Worm (Caenorhabditis elegans) whole organism, L1 larva: ENCODE measurements around the gene laf-1.

Experiments used
- C04F5.9 ChIP-seq: sonication (generic microtip); optimal IDR thresholded peaks from 2 replicates; lab custom pipeline; 2016; ENCODE audit warnings: missing genetic modification characterization, missing compliant biosample characterization
- C16A3.4 ChIP-seq: fragments of 150-350 bp; optimal IDR thresholded peaks from 2 replicates; lab custom pipeline; 2014; ENCODE audit warnings: missing biosample characterization, missing genetic modification characterization
- F16B12.6 ChIP-seq: fragments of 150-350 bp; optimal IDR thresholded peaks from 2 replicates; lab custom pipeline; 2014; ENCODE audit warnings: missing biosample characterization, missing genetic modification characterization
- aha-1 ChIP-seq: fragments of 150-350 bp; optimal IDR thresholded peaks from 2 replicates; lab custom pipeline; 2014; ENCODE audit warnings: missing biosample characterization, missing genetic modification characterization
- alr-1 ChIP-seq: fragments of 200-800 bp; sonication (Bioruptor generic); optimal IDR thresholded peaks from 2 replicates; lab custom pipeline; 2018; ENCODE audit warnings: borderline replicate concordance, mild to moderate bottlenecking, missing genetic modification characterization, missing compliant biosample characterization
- ama-1 ChIP-seq: fragments of 150-350 bp; optimal IDR thresholded peaks from 2 replicates; lab custom pipeline; 2014
- blmp-1 ChIP-seq: fragments of 150-350 bp; optimal IDR thresholded peaks from 2 replicates; lab custom pipeline; 2014; ENCODE audit warnings: missing biosample characterization, missing genetic modification characterization
- ceh-82 ChIP-seq, 3 experiments: fragments of 150-350 bp in 1 of 3; sonication (generic microtip) in 2 of 3; optimal IDR thresholded peaks; 2 replicates each; lab custom pipeline; 2014 to 2017; ENCODE audit warnings: missing biosample characterization in 3 of 3, missing genetic modification characterization in 3 of 3
- ceh-88 ChIP-seq: fragments of 200-800 bp; sonication (Bioruptor generic); IDR thresholded peaks from 2 replicates; pipeline ENCODE4 v1.3.6; 2022; ENCODE audit warnings: missing genetic modification characterization, missing compliant biosample characterization
- ceh-90 ChIP-seq: sonication (generic microtip); optimal IDR thresholded peaks from 2 replicates; lab custom pipeline; 2016; ENCODE audit warnings: missing genetic modification characterization, missing compliant biosample characterization
- dpl-1 ChIP-seq, 3 experiments: fragments of 150-350 bp in 2 of 3; sonication (generic microtip) in 1 of 3; optimal IDR thresholded peaks; 2 replicates each; lab custom pipeline; 2014 to 2017; ENCODE audit warnings: missing biosample characterization in 3 of 3, missing genetic modification characterization in 3 of 3, missing genetic modification reagents in 3 of 3
- dsc-1 ChIP-seq: sonication (generic microtip); optimal IDR thresholded peaks from 2 replicates; lab custom pipeline; 2016; ENCODE audit warnings: mild to moderate bottlenecking, missing genetic modification characterization, missing compliant biosample characterization
- efl-3 ChIP-seq: fragments of 200-800 bp; sonication (Bioruptor generic); optimal IDR thresholded peaks from 2 replicates; lab custom pipeline; 2018; ENCODE audit warnings: mild to moderate bottlenecking, missing genetic modification characterization, missing compliant biosample characterization
- elt-2 ChIP-seq: sonication (generic microtip); optimal IDR thresholded peaks from 2 replicates; lab custom pipeline; 2016; ENCODE audit warnings: missing genetic modification characterization, mild to moderate bottlenecking, inconsistent platforms, missing compliant biosample characterization, missing genetic modification reagents
- elt-3 ChIP-seq, 6 experiments: fragments of 150-350 bp in 1 of 6; sonication (generic microtip); optimal IDR thresholded peaks; 2 replicates each; lab custom pipeline; 2017 to 2018; ENCODE audit warnings: missing biosample characterization in 6 of 6, missing genetic modification characterization in 6 of 6, inconsistent platforms in 1 of 6
- fos-1 ChIP-seq: fragments of 150-350 bp; optimal IDR thresholded peaks from 2 replicates; lab custom pipeline; 2014; ENCODE audit warnings: missing biosample characterization, missing genetic modification characterization
- grh-1 ChIP-seq: fragments of 200-800 bp; sonication (Bioruptor generic); IDR thresholded peaks from 2 replicates; pipeline ENCODE4 v1.3.6; 2022; ENCODE audit warnings: missing genetic modification reagents, missing genetic modification characterization, missing compliant biosample characterization
- irx-1 ChIP-seq: sonication (generic microtip); optimal IDR thresholded peaks from 2 replicates; lab custom pipeline; 2016; ENCODE audit warnings: missing genetic modification characterization, missing compliant biosample characterization
- isw-1 ChIP-seq: fragments of 200-800 bp; sonication (Bioruptor generic); IDR thresholded peaks from 2 replicates; pipeline ENCODE4 v1.3.6; 2022; ENCODE audit warnings: missing genetic modification characterization, missing compliant biosample characterization
- jun-1 ChIP-seq: fragments of 150-350 bp; optimal IDR thresholded peaks from 2 replicates; lab custom pipeline; 2014; ENCODE audit warnings: missing biosample characterization, missing genetic modification reagents, missing genetic modification characterization
- lin-13 ChIP-seq: fragments of 150-350 bp; optimal IDR thresholded peaks from 2 replicates; lab custom pipeline; 2014; ENCODE audit warnings: missing biosample characterization, missing genetic modification reagents, missing genetic modification characterization
- lin-14 ChIP-seq: fragments of 200-800 bp; sonication (Bioruptor generic); optimal IDR thresholded peaks from 2 replicates; lab custom pipeline; 2018; ENCODE audit warnings: mild to moderate bottlenecking, missing genetic modification characterization, moderate library complexity, missing compliant biosample characterization
- lin-15B ChIP-seq: fragments of 150-350 bp; sonication (generic microtip); optimal IDR thresholded peaks from 3 replicates; lab custom pipeline; 2014; ENCODE audit warnings: missing biosample characterization, missing genetic modification characterization
- lin-35 ChIP-seq, 2 experiments: fragments of 150-350 bp; optimal IDR thresholded peaks; 2 replicates each; lab custom pipeline; 2014; ENCODE audit warnings: missing biosample characterization in 2 of 2, missing genetic modification characterization in 2 of 2, missing genetic modification reagents in 2 of 2
- lin-39 ChIP-seq: fragments of 150-350 bp; optimal IDR thresholded peaks from 2 replicates; lab custom pipeline; 2014; ENCODE audit warnings: missing biosample characterization, missing genetic modification reagents, missing genetic modification characterization
- lsy-2 ChIP-seq, 2 experiments: fragments of 150-350 bp; optimal IDR thresholded peaks; 2 replicates each; lab custom pipeline; 2014; ENCODE audit warnings: missing biosample characterization in 2 of 2, missing genetic modification characterization in 2 of 2
- mef-2 ChIP-seq: fragments of 150-350 bp; optimal IDR thresholded peaks from 2 replicates; lab custom pipeline; 2014; ENCODE audit warnings: missing biosample characterization, missing genetic modification characterization
- mep-1 ChIP-seq: fragments of 150-350 bp; optimal IDR thresholded peaks from 2 replicates; lab custom pipeline; 2014; ENCODE audit warnings: missing biosample characterization, missing genetic modification characterization
- nhr-19 ChIP-seq: fragments of 200-800 bp; sonication (Bioruptor generic); conservative IDR thresholded peaks from 2 replicates; pipeline ENCODE4 v1.3.6; 2022; ENCODE audit warnings: missing genetic modification characterization, missing compliant biosample characterization
- nhr-237 ChIP-seq: fragments of 150-350 bp; optimal IDR thresholded peaks from 2 replicates; lab custom pipeline; 2014; ENCODE audit warnings: missing biosample characterization, missing genetic modification characterization
- nhr-28 ChIP-seq: fragments of 150-350 bp; optimal IDR thresholded peaks from 2 replicates; lab custom pipeline; 2014; ENCODE audit warnings: missing biosample characterization, missing genetic modification characterization
- nhr-47 ChIP-seq: sonication (generic microtip); optimal IDR thresholded peaks from 2 replicates; lab custom pipeline; 2016; ENCODE audit warnings: mild to moderate bottlenecking, missing genetic modification characterization, moderate library complexity, missing compliant biosample characterization
- nhr-77 ChIP-seq: fragments of 150-350 bp; optimal IDR thresholded peaks from 2 replicates; lab custom pipeline; 2014; ENCODE audit warnings: missing biosample characterization, missing genetic modification characterization
- nhr-90 ChIP-seq: sonication (generic microtip); optimal IDR thresholded peaks from 2 replicates; lab custom pipeline; 2016; ENCODE audit warnings: mild to moderate bottlenecking, missing genetic modification characterization, missing compliant biosample characterization; ENCODE audit not compliant: poor library complexity
- pax-3 ChIP-seq: fragments of 200-800 bp; sonication (Bioruptor generic); optimal IDR thresholded peaks from 2 replicates; lab custom pipeline; 2018; ENCODE audit warnings: mild to moderate bottlenecking, missing genetic modification characterization, moderate library complexity, missing compliant biosample characterization
- pqm-1 ChIP-seq: sonication (generic microtip); optimal IDR thresholded peaks from 3 replicates; lab custom pipeline; 2017; ENCODE audit warnings: missing biosample characterization, missing genetic modification characterization
- skn-1 ChIP-seq: fragments of 150-350 bp; optimal IDR thresholded peaks from 2 replicates; lab custom pipeline; 2014; ENCODE audit warnings: missing biosample characterization, missing genetic modification characterization
- snu-23 ChIP-seq: sonication (generic microtip); optimal IDR thresholded peaks from 2 replicates; lab custom pipeline; 2016; ENCODE audit warnings: missing genetic modification characterization, missing compliant biosample characterization
- sox-4 ChIP-seq: sonication (generic microtip); optimal IDR thresholded peaks from 2 replicates; lab custom pipeline; 2016; ENCODE audit warnings: missing genetic modification characterization, missing compliant biosample characterization
- swsn-7 ChIP-seq: sonication (generic microtip); optimal IDR thresholded peaks from 2 replicates; lab custom pipeline; 2016; ENCODE audit warnings: missing genetic modification characterization, missing compliant biosample characterization
- tbx-2 ChIP-seq: sonication (generic microtip); optimal IDR thresholded peaks from 2 replicates; lab custom pipeline; 2016; ENCODE audit warnings: missing genetic modification characterization, missing compliant biosample characterization
- unc-130 ChIP-seq: fragments of 150-350 bp; optimal IDR thresholded peaks from 2 replicates; lab custom pipeline; 2017; ENCODE audit warnings: missing biosample characterization, missing genetic modification characterization, inconsistent platforms
- unc-86 ChIP-seq: sonication (generic microtip); optimal IDR thresholded peaks from 2 replicates; lab custom pipeline; 2016; ENCODE audit warnings: missing genetic modification characterization, missing compliant biosample characterization
- unc-98 ChIP-seq: fragments of 200-800 bp; sonication (Bioruptor generic); IDR thresholded peaks from 2 replicates; pipeline ENCODE4 v1.3.6; 2022; ENCODE audit warnings: missing genetic modification characterization, missing compliant biosample characterization
- xbp-1 ChIP-seq: sonication (generic microtip); optimal IDR thresholded peaks from 2 replicates; lab custom pipeline; 2016; ENCODE audit warnings: missing genetic modification characterization, missing compliant biosample characterization
- zag-1 ChIP-seq: fragments of 150-350 bp; optimal IDR thresholded peaks from 2 replicates; lab custom pipeline; 2014; ENCODE audit warnings: missing biosample characterization, missing genetic modification characterization
- ztf-4 ChIP-seq: fragments of 150-350 bp; optimal IDR thresholded peaks from 2 replicates; lab custom pipeline; 2014; ENCODE audit warnings: missing biosample characterization, missing genetic modification characterization

Gene laf-1

ce11 chrIII:2785840-2786239 is 7.0 kb upstream of the laf-1 start, which contains the start of gene Y71H2AM.20 (continued):
- TF ChIP-seq nhr-47 (peak; percentile 95), alr-1 (tag; lab: Kevin White, UChicago) (no peak), sox-4 (tag; lab: Kevin White, UChicago) (peak; percentile 65), efl-3 (GFP tag; lab: Kevin White, UChicago) (no peak), fos-1 (tag; lab: Kevin White, UChicago) (peak; percentile 94), jun-1 (tag; lab: Kevin White, UChicago) (peak; percentile 88), mef-2 (tag; lab: Kevin White, UChicago) (peak; percentile 79), ceh-82 (tag; optimal IDR thresholded peaks at IDR 0.05; lab: Kevin White, UChicago) (peak; percentile 96 to 99 (median 99)), pax-3 (tag; lab: Kevin White, UChicago) (peak; percentile 91)

DNA sequence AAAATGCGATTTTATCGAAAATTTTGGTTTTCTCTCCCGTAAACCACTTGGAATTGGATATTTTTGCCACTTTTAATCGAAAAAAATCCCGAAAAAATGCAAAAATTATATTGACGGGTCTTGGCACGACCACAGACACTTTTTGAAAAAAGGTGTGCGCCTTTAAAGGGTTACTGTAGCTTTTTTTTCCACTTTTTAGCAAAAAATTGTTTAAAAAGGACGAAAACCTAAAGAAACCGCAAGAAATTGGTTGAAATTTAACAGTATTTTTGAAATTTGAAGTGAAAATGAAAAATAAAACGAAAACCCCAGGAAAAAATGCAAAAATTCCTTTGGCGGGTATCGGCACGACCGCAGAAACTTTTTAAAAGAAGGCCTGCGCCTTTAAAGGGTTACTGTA is 3.0 kb upstream of the laf-1 start:
- TF ChIP-seq C16A3.4 (tag; lab: Kevin White, UChicago) (no peak), irx-1 (tag; lab: Kevin White, UChicago) (no peak), nhr-28 (tag; lab: Kevin White, UChicago) (no peak), nhr-237 (tag; lab: Kevin White, UChicago) (no peak), pax-3 (tag; lab: Kevin White, UChicago) (no peak), pqm-1 (no peak), blmp-1 (tag; lab: Kevin White, UChicago) (no peak), zag-1 (tag; lab: Kevin White, UChicago) (no peak), lin-14 (GFP tag; lab: Kevin White, UChicago) (no peak), lin-39 (tag; lab: Kevin White, UChicago) (no peak), mep-1 (tag; lab: Kevin White, UChicago) (no peak), lsy-2 (tag; optimal IDR thresholded peaks at IDR 0.05; lab: Kevin White, UChicago) (no peak), lin-35 (GFP tag; optimal IDR thresholded peaks at IDR 0.05; lab: Kevin White, UChicago) (no peak), grh-1 (GFP tag; lab: Robert Waterston, UW) (no peak), nhr-19 (no peak)

- TF ChIP-seq unc-86 (peak; percentile 35), lsy-2 (tag; optimal IDR thresholded peaks at IDR 0.05; lab: Kevin White, UChicago) (peak; percentile 99), tbx-2 (tag; lab: Kevin White, UChicago) (peak; percentile 59), elt-3 (tag; optimal IDR thresholded peaks at IDR 0.05; lab: Kevin White, UChicago) (peak in 1 of 6 experiments; percentile 4), pqm-1 (no peak), dsc-1 (tag; lab: Kevin White, UChicago) (peak; percentile 36), lin-39 (tag; lab: Kevin White, UChicago) (peak; percentile 39), dpl-1 (GFP tag; optimal IDR thresholded peaks at IDR 0.05; lab: Kevin White, UChicago) (peak; percentile 59 to 81 (median 67)), ceh-90 (tag; lab: Kevin White, UChicago) (no peak), nhr-19 (peak; percentile 46), elt-2 (no peak), lin-15B (peak; percentile 23), irx-1 (tag; lab: Kevin White, UChicago) (peak; percentile 41), nhr-90 (tag; lab: Kevin White, UChicago) (peak; percentile 38), zag-1 (tag; lab: Kevin White, UChicago) (no peak), unc-98 (GFP tag; lab: Robert Waterston, UW) (no peak), ceh-82 (tag; optimal IDR thresholded peaks at IDR 0.05; lab: Kevin White, UChicago) (peak in 2 of 3 experiments; percentile 43 to 45), nhr-77 (tag; lab: Kevin White, UChicago) (no peak), nhr-47 (peak; percentile 69), C16A3.4 (tag; lab: Kevin White, UChicago) (peak; percentile 44), xbp-1 (tag; lab: Kevin White, UChicago) (peak; percentile 57), F16B12.6 (tag; lab: Kevin White, UChicago) (peak; percentile 87), fos-1 (tag; lab: Kevin White, UChicago) (peak; percentile 23), lin-14 (GFP tag; lab: Kevin White, UChicago) (peak; percentile 41), blmp-1 (tag; lab: Kevin White, UChicago) (peak; percentile 94), ztf-4 (tag; lab: Kevin White, UChicago) (no peak), lin-13 (GFP tag; lab: Kevin White, UChicago) (no peak), ama-1 (lab: Kevin White, UChicago) (no peak), C04F5.9 (tag; lab: Kevin White, UChicago) (peak; percentile 36), isw-1 (peak; percentile 45), unc-130 (tag; lab: Kevin White, UChicago) (peak; percentile 44), swsn-7 (tag; lab: Kevin White, UChicago) (peak; percentile 57), aha-1 (tag; lab: Kevin White, UChicago) (no peak), snu-23 (GFP tag; lab: Kevin White, UChicago) (peak; percentile 68), lin-35 (GFP tag; optimal IDR thresholded peaks at IDR 0.05; lab: Kevin White, UChicago) (peak; percentile 62 to 73), skn-1 (peak; percentile 18), nhr-237 (tag; lab: Kevin White, UChicago) (no peak), ceh-88 (GFP tag; lab: Robert Waterston, UW) (no peak)
Measured at ce11 chrIII:2780793-2781192, 1.9 kb upstream of the laf-1 start, which contains the start of gene Y71H2AM.6. Y71H2AM.6 (plus strand) TSS chrIII:2781056.
